Worm (Caenorhabditis elegans) whole organism, L1 larva: ENCODE measurements around the gene M03C11.3.

Experiments
- C04F5.9 ChIP-seq: sonication (generic microtip); optimal IDR thresholded peaks from 2 replicates; lab custom pipeline; 2016; ENCODE audit warnings: missing genetic modification characterization, missing compliant biosample characterization
- C16A3.4 ChIP-seq: fragments of 150-350 bp; optimal IDR thresholded peaks from 2 replicates; lab custom pipeline; 2014; ENCODE audit warnings: missing biosample characterization, missing genetic modification characterization
- C34B4.2 ChIP-seq: sonication (generic microtip); optimal IDR thresholded peaks from 2 replicates; lab custom pipeline; 2017; ENCODE audit warnings: mild to moderate bottlenecking, missing genetic modification characterization, missing compliant biosample characterization
- F16B12.6 ChIP-seq: fragments of 150-350 bp; optimal IDR thresholded peaks from 2 replicates; lab custom pipeline; 2014; ENCODE audit warnings: missing biosample characterization, missing genetic modification characterization
- aha-1 ChIP-seq: fragments of 150-350 bp; optimal IDR thresholded peaks from 2 replicates; lab custom pipeline; 2014; ENCODE audit warnings: missing biosample characterization, missing genetic modification characterization
- aly-2 ChIP-seq: fragments of 150-350 bp; optimal IDR thresholded peaks from 2 replicates; lab custom pipeline; 2014; ENCODE audit warnings: missing biosample characterization, missing genetic modification characterization
- ceh-8 ChIP-seq: fragments of 200-800 bp; sonication (Bioruptor generic); optimal IDR thresholded peaks from 2 replicates; lab custom pipeline; 2018; ENCODE audit warnings: mild to moderate bottlenecking, missing genetic modification characterization, moderate library complexity, missing compliant biosample characterization
- dpl-1 ChIP-seq, 3 experiments: fragments of 150-350 bp in 2 of 3; sonication (generic microtip) in 1 of 3; optimal IDR thresholded peaks; 2 replicates each; lab custom pipeline; 2014 to 2017; ENCODE audit warnings: missing biosample characterization in 3 of 3, missing genetic modification characterization in 3 of 3, missing genetic modification reagents in 3 of 3
- efl-1 ChIP-seq, 4 experiments: fragments of 150-350 bp; optimal IDR thresholded peaks in 3 of 4; peaks in 1 of 4; 1 replicate in 1 of 4; 2 replicates in 3 of 4; lab custom pipeline; 2014; ENCODE audit warnings: missing biosample characterization in 2 of 4, missing genetic modification characterization in 2 of 4, missing genetic modification reagents in 2 of 4
- efl-3 ChIP-seq: fragments of 200-800 bp; sonication (Bioruptor generic); optimal IDR thresholded peaks from 2 replicates; lab custom pipeline; 2018; ENCODE audit warnings: mild to moderate bottlenecking, missing genetic modification characterization, missing compliant biosample characterization
- egl-27 ChIP-seq, 2 experiments: fragments of 150-350 bp in 1 of 2; sonication (generic microtip); optimal IDR thresholded peaks; 3 replicates each; lab custom pipeline; 2017 to 2018; ENCODE audit warnings: missing biosample characterization in 2 of 2, missing genetic modification characterization in 2 of 2, missing genetic modification reagents in 2 of 2
- ets-5 ChIP-seq: fragments of 200-800 bp; sonication (Bioruptor generic); IDR thresholded peaks from 2 replicates; pipeline ENCODE4 v1.3.6; 2022; ENCODE audit warnings: missing genetic modification characterization, missing compliant biosample characterization
- fkh-4 ChIP-seq: sonication (generic microtip); optimal IDR thresholded peaks from 2 replicates; lab custom pipeline; 2016; ENCODE audit warnings: missing compliant biosample characterization, missing genetic modification characterization, borderline replicate concordance
- fos-1 ChIP-seq: fragments of 150-350 bp; optimal IDR thresholded peaks from 2 replicates; lab custom pipeline; 2014; ENCODE audit warnings: missing biosample characterization, missing genetic modification characterization
- isw-1 ChIP-seq: fragments of 200-800 bp; sonication (Bioruptor generic); IDR thresholded peaks from 2 replicates; pipeline ENCODE4 v1.3.6; 2022; ENCODE audit warnings: missing genetic modification characterization, missing compliant biosample characterization
- jun-1 ChIP-seq: fragments of 150-350 bp; optimal IDR thresholded peaks from 2 replicates; lab custom pipeline; 2014; ENCODE audit warnings: missing biosample characterization, missing genetic modification reagents, missing genetic modification characterization
- lin-13 ChIP-seq: fragments of 150-350 bp; optimal IDR thresholded peaks from 2 replicates; lab custom pipeline; 2014; ENCODE audit warnings: missing biosample characterization, missing genetic modification reagents, missing genetic modification characterization
- lin-15B ChIP-seq: fragments of 150-350 bp; sonication (generic microtip); optimal IDR thresholded peaks from 3 replicates; lab custom pipeline; 2014; ENCODE audit warnings: missing biosample characterization, missing genetic modification characterization
- lin-35 ChIP-seq, 2 experiments: fragments of 150-350 bp; optimal IDR thresholded peaks; 2 replicates each; lab custom pipeline; 2014; ENCODE audit warnings: missing biosample characterization in 2 of 2, missing genetic modification characterization in 2 of 2, missing genetic modification reagents in 2 of 2
- lir-3 ChIP-seq: sonication (generic microtip); optimal IDR thresholded peaks from 2 replicates; lab custom pipeline; 2016; ENCODE audit warnings: mild to moderate bottlenecking, missing genetic modification characterization, moderate library complexity, missing compliant biosample characterization; ENCODE audit not compliant: poor library complexity
- lsy-2 ChIP-seq, 2 experiments: fragments of 150-350 bp; optimal IDR thresholded peaks; 2 replicates each; lab custom pipeline; 2014; ENCODE audit warnings: missing biosample characterization in 2 of 2, missing genetic modification characterization in 2 of 2
- mab-9 ChIP-seq: fragments of 200-800 bp; sonication (Bioruptor generic); IDR thresholded peaks from 2 replicates; pipeline ENCODE4 v1.3.6; 2022; ENCODE audit warnings: missing genetic modification reagents, missing genetic modification characterization, missing compliant biosample characterization
- mdl-1 ChIP-seq, 2 experiments: fragments of 150-350 bp; optimal IDR thresholded peaks; 2 replicates each; lab custom pipeline; 2014 to 2017; ENCODE audit warnings: missing biosample characterization in 2 of 2, missing genetic modification characterization in 2 of 2, inconsistent platforms in 1 of 2
- mep-1 ChIP-seq: fragments of 150-350 bp; optimal IDR thresholded peaks from 2 replicates; lab custom pipeline; 2014; ENCODE audit warnings: missing biosample characterization, missing genetic modification characterization
- nhr-12 ChIP-seq: sonication (generic microtip); optimal IDR thresholded peaks from 2 replicates; lab custom pipeline; 2017; ENCODE audit warnings: missing biosample characterization, missing genetic modification characterization
- nhr-19 ChIP-seq: fragments of 200-800 bp; sonication (Bioruptor generic); conservative IDR thresholded peaks from 2 replicates; pipeline ENCODE4 v1.3.6; 2022; ENCODE audit warnings: missing genetic modification characterization, missing compliant biosample characterization
- nhr-20 ChIP-seq: sonication (generic microtip); optimal IDR thresholded peaks from 2 replicates; lab custom pipeline; 2016; ENCODE audit warnings: mild to moderate bottlenecking, missing genetic modification characterization, missing compliant biosample characterization
- nhr-237 ChIP-seq: fragments of 150-350 bp; optimal IDR thresholded peaks from 2 replicates; lab custom pipeline; 2014; ENCODE audit warnings: missing biosample characterization, missing genetic modification characterization
- nhr-47 ChIP-seq: sonication (generic microtip); optimal IDR thresholded peaks from 2 replicates; lab custom pipeline; 2016; ENCODE audit warnings: mild to moderate bottlenecking, missing genetic modification characterization, moderate library complexity, missing compliant biosample characterization
- nhr-71 ChIP-seq: sonication (generic microtip); optimal IDR thresholded peaks from 2 replicates; lab custom pipeline; 2016; ENCODE audit warnings: mild to moderate bottlenecking, missing genetic modification characterization, moderate library complexity, missing compliant biosample characterization
- nhr-84 ChIP-seq: sonication (generic microtip); optimal IDR thresholded peaks from 2 replicates; lab custom pipeline; 2017; ENCODE audit warnings: missing biosample characterization, missing genetic modification characterization
- nhr-85 ChIP-seq: sonication (generic microtip); peaks from one replicate; lab custom pipeline; 2016; ENCODE audit warnings: missing genetic modification characterization, inconsistent platforms, missing compliant biosample characterization
- nhr-90 ChIP-seq: sonication (generic microtip); optimal IDR thresholded peaks from 2 replicates; lab custom pipeline; 2016; ENCODE audit warnings: mild to moderate bottlenecking, missing genetic modification characterization, missing compliant biosample characterization; ENCODE audit not compliant: poor library complexity
- pax-3 ChIP-seq: fragments of 200-800 bp; sonication (Bioruptor generic); optimal IDR thresholded peaks from 2 replicates; lab custom pipeline; 2018; ENCODE audit warnings: mild to moderate bottlenecking, missing genetic modification characterization, moderate library complexity, missing compliant biosample characterization
- skn-1 ChIP-seq: fragments of 150-350 bp; optimal IDR thresholded peaks from 2 replicates; lab custom pipeline; 2014; ENCODE audit warnings: missing biosample characterization, missing genetic modification characterization
- snpc-4 ChIP-seq: fragments of 150-350 bp; optimal IDR thresholded peaks from 2 replicates; lab custom pipeline; 2014; ENCODE audit warnings: missing biosample characterization, missing genetic modification characterization
- snu-23 ChIP-seq: sonication (generic microtip); optimal IDR thresholded peaks from 2 replicates; lab custom pipeline; 2016; ENCODE audit warnings: missing genetic modification characterization, missing compliant biosample characterization
- sptf-1 ChIP-seq: fragments of 150-350 bp; optimal IDR thresholded peaks from 2 replicates; lab custom pipeline; 2014; ENCODE audit warnings: missing biosample characterization, missing genetic modification characterization
- swsn-7 ChIP-seq: sonication (generic microtip); optimal IDR thresholded peaks from 2 replicates; lab custom pipeline; 2016; ENCODE audit warnings: missing genetic modification characterization, missing compliant biosample characterization
- tbx-2 ChIP-seq: sonication (generic microtip); optimal IDR thresholded peaks from 2 replicates; lab custom pipeline; 2016; ENCODE audit warnings: missing genetic modification characterization, missing compliant biosample characterization
- unc-98 ChIP-seq: fragments of 200-800 bp; sonication (Bioruptor generic); IDR thresholded peaks from 2 replicates; pipeline ENCODE4 v1.3.6; 2022; ENCODE audit warnings: missing genetic modification characterization, missing compliant biosample characterization
- xbp-1 ChIP-seq: sonication (generic microtip); optimal IDR thresholded peaks from 2 replicates; lab custom pipeline; 2016; ENCODE audit warnings: missing genetic modification characterization, missing compliant biosample characterization
- ztf-11 ChIP-seq, 2 experiments: sonication (generic microtip); optimal IDR thresholded peaks; 2 replicates each; lab custom pipeline; 2016 to 2017; ENCODE audit warnings: missing genetic modification characterization in 2 of 2, missing biosample characterization in 1 of 2, missing compliant biosample characterization in 1 of 2
- ztf-4 ChIP-seq: fragments of 150-350 bp; optimal IDR thresholded peaks from 2 replicates; lab custom pipeline; 2014; ENCODE audit warnings: missing biosample characterization, missing genetic modification characterization

Gene M03C11.3

ce11 chrIII:10407198-10407663 is 2.4 kb downstream of the M03C11.3 start, which contains the start of gene hat-1 (continued):
- TF ChIP-seq sptf-1: no peak
- peak; percentile 90 for TF ChIP-seq ztf-4 (tag; lab: Kevin White, UChicago)
- peak; percentile 88 for TF ChIP-seq ceh-8 (GFP tag; lab: Kevin White, UChicago)

ce11 chrIII:10415822-10416221 is 11.0 kb downstream of the M03C11.3 start, which contains the start of gene ymel-1:
Gene ymel-1 (plus strand): TSS chrIII:10416139.
- TF ChIP-seq lin-13 (GFP tag; lab: Kevin White, UChicago): peak; percentile 23
- TF ChIP-seq C34B4.2 (tag; lab: Kevin White, UChicago): no peak
- peak; percentile 27; the same call in 1 of the 2 replicates for TF ChIP-seq nhr-19 (GFP tag; lab: Robert Waterston, UW)
- TF ChIP-seq nhr-12 (tag; lab: Kevin White, UChicago): no peak
- TF ChIP-seq lsy-2 (tag; optimal IDR thresholded peaks at IDR 0.05; lab: Kevin White, UChicago): peak; percentile 11 to 49
- peak in 1 of 2 experiments; percentile 34 for TF ChIP-seq mdl-1 (tag; optimal IDR thresholded peaks at IDR 0.05; lab: Kevin White, UChicago)
- TF ChIP-seq nhr-71 (tag; lab: Kevin White, UChicago): peak; percentile 60
- no peak for TF ChIP-seq ztf-11 (tag; optimal IDR thresholded peaks at IDR 0.05; lab: Kevin White, UChicago)
- TF ChIP-seq nhr-84 (tag; lab: Kevin White, UChicago): no peak
- TF ChIP-seq egl-27 (tag; optimal IDR thresholded peaks at IDR 0.05; lab: Kevin White, UChicago): no peak
- peak; percentile 1; the same call in 1 of the 2 replicates for TF ChIP-seq isw-1
- TF ChIP-seq unc-98 (GFP tag; lab: Robert Waterston, UW): no peak
- no peak for TF ChIP-seq sptf-1
- peak; percentile 25 for TF ChIP-seq swsn-7 (tag; lab: Kevin White, UChicago)
- peak; percentile 31 to 43 for TF ChIP-seq efl-1 (optimal IDR thresholded peaks at IDR 0.05; lab: Kevin White, UChicago)
- TF ChIP-seq efl-1 (GFP tag; optimal IDR thresholded peaks at IDR 0.05 in 1 of 2; lab: Kevin White, UChicago): peak in 1 of 2 experiments; percentile 49
- no peak for TF ChIP-seq mab-9
- peak; percentile 41 for TF ChIP-seq snu-23 (GFP tag; lab: Kevin White, UChicago)
- no peak for TF ChIP-seq C04F5.9 (tag; lab: Kevin White, UChicago)
- TF ChIP-seq aly-2 (tag; lab: Kevin White, UChicago): peak; percentile 48
- peak; percentile 56 for TF ChIP-seq lin-15B (tag; lab: Kevin White, UChicago)
- peak; percentile 24 for TF ChIP-seq nhr-90 (tag; lab: Kevin White, UChicago)
- TF ChIP-seq fkh-4 (tag; lab: Kevin White, UChicago): no peak
- TF ChIP-seq tbx-2 (tag; lab: Kevin White, UChicago): peak; percentile 26
- TF ChIP-seq lir-3 (tag; lab: Kevin White, UChicago): no peak
- no peak for TF ChIP-seq efl-3 (GFP tag; lab: Kevin White, UChicago)
- TF ChIP-seq xbp-1 (tag; lab: Kevin White, UChicago): no peak
- TF ChIP-seq C16A3.4 (tag; lab: Kevin White, UChicago): peak; percentile 30
- TF ChIP-seq fos-1 (tag; lab: Kevin White, UChicago): no peak
- peak; percentile 59 for TF ChIP-seq mep-1 (tag; lab: Kevin White, UChicago)
- peak in 2 of 3 experiments; percentile 11 to 33 for TF ChIP-seq dpl-1 (GFP tag; optimal IDR thresholded peaks at IDR 0.05; lab: Kevin White, UChicago)
- TF ChIP-seq skn-1 (tag; lab: Kevin White, UChicago): peak; percentile 17
- no peak for TF ChIP-seq ets-5 (GFP tag; lab: Robert Waterston, UW)
- TF ChIP-seq lin-35 (GFP tag; optimal IDR thresholded peaks at IDR 0.05; lab: Kevin White, UChicago): peak; percentile 44 to 60
- TF ChIP-seq nhr-20 (tag; lab: Kevin White, UChicago): peak; percentile 33
- no peak for TF ChIP-seq snpc-4 (tag; lab: Kevin White, UChicago)
- TF ChIP-seq jun-1: no peak
- TF ChIP-seq nhr-47 (tag; lab: Kevin White, UChicago): no peak
- TF ChIP-seq aha-1 (tag; lab: Kevin White, UChicago): no peak
- peak; percentile 72 for TF ChIP-seq nhr-85
- no peak for TF ChIP-seq F16B12.6 (tag; lab: Kevin White, UChicago)
- TF ChIP-seq nhr-237 (tag; lab: Kevin White, UChicago): no peak
- TF ChIP-seq pax-3 (tag; lab: Kevin White, UChicago): no peak
